Fruit fly (Drosophila melanogaster): Measurements from ENCODE around the gene Cont.

DNA sequence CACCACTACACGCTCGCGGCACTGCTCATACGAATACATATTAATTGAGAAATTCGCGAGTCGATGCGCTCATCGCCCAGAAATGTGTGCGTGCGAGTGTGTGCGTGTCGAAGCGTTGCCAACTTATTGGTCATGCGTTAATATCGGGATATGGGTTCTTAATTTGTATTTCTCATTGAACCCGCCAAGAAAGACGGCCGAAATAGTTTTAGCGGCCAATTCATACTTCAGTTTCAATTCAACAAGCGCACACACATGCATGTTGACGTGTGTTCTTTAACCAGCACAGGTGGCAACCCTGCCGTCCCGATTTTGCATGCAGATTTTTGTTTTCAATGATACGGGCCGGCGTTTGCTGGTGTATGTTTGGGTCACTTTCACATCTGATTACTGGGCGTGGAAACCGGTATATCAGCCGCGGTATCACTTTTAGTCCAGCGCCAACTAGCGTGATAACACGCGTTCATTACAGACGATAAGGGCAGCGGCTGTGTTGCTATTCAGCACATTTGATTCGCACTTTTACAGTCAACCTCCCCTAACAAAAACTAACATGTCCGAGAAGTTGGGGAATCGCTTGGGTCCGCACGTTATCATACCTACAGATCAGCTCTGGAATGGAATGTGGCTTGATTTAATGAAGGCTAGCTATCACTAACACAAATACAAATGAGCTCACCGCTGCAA, 22.7 kb downstream of the Cont start:
- TF ChIP-seq CG32121 (GFP tag; IDR thresholded peaks at IDR 0.05) (no peak), EcR (GFP tag; optimal IDR thresholded peaks at IDR 0.05) (peak; percentile 77), CG8301 (tag; optimal IDR thresholded peaks at IDR 0.05) (peak; percentile 8), CG4496 (GFP tag; IDR thresholded peaks at IDR 0.05) (no peak), CG8159 (tag; optimal IDR thresholded peaks at IDR 0.05) (no peak), fd96Ca (GFP tag; IDR thresholded peaks at IDR 0.05) (0 out of 3 replicates have a peak, but pooled peaks have one; percentile 30), Ets98B (GFP tag; IDR thresholded peaks at IDR 0.05) (no peak), CG14655 (GFP tag; optimal IDR thresholded peaks at IDR 0.05) (no peak), Pif1B (GFP tag; optimal IDR thresholded peaks at IDR 0.05) (peak; percentile 15), CG10348 (GFP tag; IDR thresholded peaks at IDR 0.05) (no peak), CG15710 (tag; optimal IDR thresholded peaks at IDR 0.05) (peak; percentile 1), gl (tag; optimal IDR thresholded peaks at IDR 0.05) (no peak), Pif1A (GFP tag; optimal IDR thresholded peaks at IDR 0.05) (no peak), CG12605 (GFP tag; IDR thresholded peaks at IDR 0.05) (no peak)

All from whole organism, pupa.